Fruit fly (Drosophila melanogaster) whole organism, embryonic: Measurements from ENCODE around the gene CG7227.
"Not testable (repeated sequence)": the region's sequence is repeated elsewhere in the genome, so short reads cannot be mapped to it uniquely, and the experiment has no call there.

Experiments
- Atf3 ChIP-seq: fragments of 200-800 bp; sonication (Bioruptor generic); optimal IDR thresholded peaks from 3 replicates; lab custom pipeline; 2016; ENCODE audit warnings: missing biosample characterization, missing genetic modification characterization
- CG12744 ChIP-seq: fragments of 200-800 bp; sonication (Bioruptor generic); optimal IDR thresholded peaks from 2 replicates; lab custom pipeline; 2016; ENCODE audit warnings: missing biosample characterization, missing genetic modification characterization
- CG13123 ChIP-seq: fragments of 200-800 bp; sonication (Bioruptor generic); optimal IDR thresholded peaks from 2 replicates; lab custom pipeline; 2016; ENCODE audit warnings: missing biosample characterization, missing genetic modification characterization
- CG17359 ChIP-seq: fragments of 200-800 bp; sonication (Bioruptor generic); optimal IDR thresholded peaks from 3 replicates; lab custom pipeline; 2018; ENCODE audit warnings: missing biosample characterization, mild to moderate bottlenecking, missing genetic modification characterization, moderate library complexity
- CG1792 ChIP-seq: fragments of 200-800 bp; sonication (Bioruptor generic); optimal IDR thresholded peaks from 2 replicates; lab custom pipeline; 2016; ENCODE audit warnings: missing biosample characterization, missing genetic modification characterization
- CG32532 ChIP-seq: fragments of 200-800 bp; sonication (Bioruptor generic); IDR thresholded peaks from 2 replicates; pipeline ENCODE4 v1.3.6; 2022; ENCODE audit warnings: missing biosample characterization, missing genetic modification characterization
- CG33213 ChIP-seq: fragments of 200-800 bp; sonication (Bioruptor generic); optimal IDR thresholded peaks from 3 replicates; lab custom pipeline; 2016; ENCODE audit warnings: missing biosample characterization, missing genetic modification characterization
- CG3407 ChIP-seq: fragments of 200-800 bp; sonication (Bioruptor generic); optimal IDR thresholded peaks from 2 replicates; lab custom pipeline; 2018; ENCODE audit warnings: missing biosample characterization, mild to moderate bottlenecking, missing genetic modification characterization
- CG34376 ChIP-seq: fragments of 200-800 bp; sonication (Bioruptor generic); optimal IDR thresholded peaks from 2 replicates; lab custom pipeline; 2018; ENCODE audit warnings: missing biosample characterization, mild to moderate bottlenecking, missing genetic modification characterization
- CG3838 ChIP-seq: fragments of 200-800 bp; sonication (Bioruptor generic); optimal IDR thresholded peaks from 3 replicates; lab custom pipeline; 2016; ENCODE audit warnings: missing biosample characterization, missing genetic modification characterization
- CG6689 ChIP-seq: fragments of 200-800 bp; sonication (Bioruptor generic); IDR thresholded peaks from 2 replicates; pipeline ENCODE4 v1.3.6; 2022; ENCODE audit warnings: missing biosample characterization, missing genetic modification characterization
- CG8944 ChIP-seq: fragments of 200-800 bp; sonication (Bioruptor generic); optimal IDR thresholded peaks from 3 replicates; lab custom pipeline; 2016; ENCODE audit warnings: missing biosample characterization, missing genetic modification characterization
- CG9609 ChIP-seq: fragments of 200-800 bp; sonication (Bioruptor generic); optimal IDR thresholded peaks from 3 replicates; lab custom pipeline; 2016; ENCODE audit warnings: missing biosample characterization, missing genetic modification characterization
- ERR ChIP-seq: fragments of 200-800 bp; sonication (Bioruptor generic); optimal IDR thresholded peaks from 2 replicates; lab custom pipeline; 2016; ENCODE audit warnings: missing biosample characterization, missing genetic modification characterization
- Elba2 ChIP-seq: fragments of 200-800 bp; sonication (Bioruptor generic); optimal IDR thresholded peaks from 3 replicates; lab custom pipeline; 2016; ENCODE audit warnings: missing biosample characterization, missing genetic modification characterization
- H2.0 ChIP-seq: fragments of 200-800 bp; sonication (Bioruptor generic); IDR thresholded peaks from 2 replicates; pipeline ENCODE4 v1.3.6; 2022; ENCODE audit warnings: missing biosample characterization, missing genetic modification characterization
- HLHmδ ChIP-seq: fragments of 200-800 bp; sonication (Bioruptor generic); optimal IDR thresholded peaks from 2 replicates; lab custom pipeline; 2018; ENCODE audit warnings: missing biosample characterization, mild to moderate bottlenecking, missing genetic modification characterization, moderate library complexity
- Hey ChIP-seq: fragments of 200-800 bp; sonication (Bioruptor generic); optimal IDR thresholded peaks from 3 replicates; lab custom pipeline; 2018; ENCODE audit warnings: missing biosample characterization, mild to moderate bottlenecking, missing genetic modification characterization
- Hmx ChIP-seq: fragments of 200-800 bp; sonication (Bioruptor generic); optimal IDR thresholded peaks from 2 replicates; lab custom pipeline; 2016; ENCODE audit warnings: missing biosample characterization, missing genetic modification characterization
- Hr3 ChIP-seq: fragments of 200-800 bp; sonication (Bioruptor generic); optimal IDR thresholded peaks from 3 replicates; lab custom pipeline; 2016; ENCODE audit warnings: missing biosample characterization, missing genetic modification characterization
- Lim3 ChIP-seq: fragments of 200-800 bp; sonication (Bioruptor generic); IDR thresholded peaks from 2 replicates; pipeline ENCODE4 v1.3.6; 2022; ENCODE audit warnings: missing biosample characterization, missing genetic modification characterization
- NC2β ChIP-seq: fragments of 200-800 bp; sonication (Bioruptor generic); optimal IDR thresholded peaks from 2 replicates; lab custom pipeline; 2016; ENCODE audit warnings: missing biosample characterization, missing genetic modification characterization
- NFAT ChIP-seq: fragments of 200-800 bp; sonication (Bioruptor generic); IDR thresholded peaks from 2 replicates; pipeline ENCODE4 v1.3.6; 2022; ENCODE audit warnings: missing biosample characterization, missing genetic modification characterization
- Opbp ChIP-seq: fragments of 200-800 bp; sonication (Bioruptor generic); IDR thresholded peaks from 3 replicates; pipeline ENCODE4 v1.3.6; 2022; ENCODE audit warnings: missing biosample characterization, missing genetic modification characterization; ENCODE audit not compliant: partially characterized antibody
- Ravus ChIP-seq: fragments of 200-800 bp; sonication (Bioruptor generic); IDR thresholded peaks from 2 replicates; pipeline ENCODE4 v1.3.6; 2022; ENCODE audit warnings: missing biosample characterization, missing genetic modification characterization
- Stat92E ChIP-seq, 3 experiments: fragments of >200 bp in 2 of 3; fragments of 200-800 bp in 1 of 3; sonication (Bioruptor generic) in 1 of 3; optimal IDR thresholded peaks; 2 replicates each; lab custom pipeline; 2017 to 2019; ENCODE audit warnings: missing biosample characterization in 3 of 3, missing genetic modification characterization in 3 of 3, mild to moderate bottlenecking in 1 of 3, moderate library complexity in 1 of 3
- az2 ChIP-seq: fragments of 200-800 bp; sonication (Bioruptor generic); optimal IDR thresholded peaks from 3 replicates; lab custom pipeline; 2016; ENCODE audit warnings: missing biosample characterization, missing genetic modification characterization
- br ChIP-seq: fragments of >200 bp; optimal IDR thresholded peaks from 2 replicates; lab custom pipeline; 2017
- da ChIP-seq: fragments of 200-800 bp; sonication (Bioruptor generic); optimal IDR thresholded peaks from 2 replicates; lab custom pipeline; 2016; ENCODE audit warnings: missing biosample characterization, missing genetic modification characterization
- dm ChIP-seq: fragments of 200-800 bp; sonication (Bioruptor generic); optimal IDR thresholded peaks from 3 replicates; lab custom pipeline; 2016; ENCODE audit warnings: missing biosample characterization, missing genetic modification characterization
- fd96Cb ChIP-seq: fragments of 200-800 bp; sonication (Bioruptor generic); optimal IDR thresholded peaks from 2 replicates; lab custom pipeline; 2018; ENCODE audit warnings: missing biosample characterization, mild to moderate bottlenecking, missing genetic modification characterization, moderate library complexity
- ftz-f1 ChIP-seq: fragments of 200-800 bp; sonication (Bioruptor generic); optimal IDR thresholded peaks from 2 replicates; lab custom pipeline; 2016; ENCODE audit warnings: missing biosample characterization, missing genetic modification characterization
- grau ChIP-seq: fragments of 200-800 bp; optimal IDR thresholded peaks from 3 replicates; lab custom pipeline; 2019; ENCODE audit warnings: missing biosample characterization, mild to moderate bottlenecking, missing genetic modification characterization, moderate library complexity
- grn ChIP-seq: fragments of 200-800 bp; sonication (Bioruptor generic); optimal IDR thresholded peaks from 3 replicates; lab custom pipeline; 2017; ENCODE audit warnings: missing biosample characterization, missing genetic modification characterization
- lilli ChIP-seq: fragments of 200-800 bp; sonication (Bioruptor generic); optimal IDR thresholded peaks from 3 replicates; lab custom pipeline; 2016; ENCODE audit warnings: missing biosample characterization, missing genetic modification characterization
- mirr ChIP-seq: fragments of 200-800 bp; sonication (Bioruptor generic); optimal IDR thresholded peaks from 3 replicates; lab custom pipeline; 2018; ENCODE audit warnings: missing biosample characterization, mild to moderate bottlenecking, missing genetic modification characterization
- pzg ChIP-seq: fragments of 200-800 bp; sonication (Bioruptor generic); optimal IDR thresholded peaks from 3 replicates; lab custom pipeline; 2018; ENCODE audit warnings: missing biosample characterization, mild to moderate bottlenecking, missing genetic modification characterization, moderate library complexity
- rib ChIP-seq: fragments of 200-800 bp; sonication (Bioruptor generic); IDR thresholded peaks from 2 replicates; pipeline ENCODE4 v1.3.6; 2022; ENCODE audit warnings: missing biosample characterization, missing genetic modification characterization
- ro ChIP-seq: fragments of 200-800 bp; sonication (Bioruptor generic); IDR thresholded peaks from 2 replicates; pipeline ENCODE4 v1.3.6; 2022; ENCODE audit warnings: missing biosample characterization, missing genetic modification characterization
- sens-2 ChIP-seq: fragments of 200-800 bp; sonication (Bioruptor generic); IDR thresholded peaks from 2 replicates; pipeline ENCODE4 v1.3.6; 2022; ENCODE audit warnings: missing biosample characterization, missing genetic modification characterization
- sima ChIP-seq: fragments of 200-800 bp; sonication (Bioruptor generic); optimal IDR thresholded peaks from 2 replicates; lab custom pipeline; 2016; ENCODE audit warnings: missing biosample characterization, missing genetic modification characterization
- sna ChIP-seq: fragments of 200-800 bp; sonication (Bioruptor generic); IDR thresholded peaks from 2 replicates; pipeline ENCODE4 v1.3.6; 2022; ENCODE audit warnings: missing biosample characterization, missing genetic modification characterization; ENCODE audit not compliant: partially characterized antibody
- sr ChIP-seq: fragments of 200-800 bp; sonication (Bioruptor generic); IDR thresholded peaks from 3 replicates; pipeline ENCODE4 v1.3.6; 2022; ENCODE audit warnings: missing biosample characterization, missing genetic modification characterization
- sug ChIP-seq: fragments of 200-800 bp; optimal IDR thresholded peaks from 2 replicates; lab custom pipeline; 2019; ENCODE audit warnings: missing biosample characterization, mild to moderate bottlenecking, missing genetic modification characterization, moderate library complexity
- tll ChIP-seq, 2 experiments: fragments of 200-800 bp in 1 of 2; fragments of >200 bp in 1 of 2; sonication (Bioruptor generic) in 1 of 2; optimal IDR thresholded peaks; 2 replicates each; lab custom pipeline; 2017 to 2019; ENCODE audit warnings: missing biosample characterization in 2 of 2, missing genetic modification characterization in 2 of 2, mild to moderate bottlenecking in 1 of 2, moderate library complexity in 1 of 2
- twi ChIP-seq: fragments of 200-800 bp; optimal IDR thresholded peaks from 2 replicates; lab custom pipeline; 2019; ENCODE audit warnings: missing biosample characterization, mild to moderate bottlenecking, missing genetic modification characterization, moderate library complexity
- unpg ChIP-seq: fragments of 200-800 bp; sonication (Bioruptor generic); optimal IDR thresholded peaks from 3 replicates; lab custom pipeline; 2018; ENCODE audit warnings: missing biosample characterization, mild to moderate bottlenecking, missing genetic modification characterization, moderate library complexity
- wek ChIP-seq: fragments of 200-800 bp; sonication (Bioruptor generic); optimal IDR thresholded peaks from 3 replicates; lab custom pipeline; 2018; ENCODE audit warnings: missing biosample characterization, mild to moderate bottlenecking, missing genetic modification characterization, moderate library complexity
- zfh1 ChIP-seq: fragments of 200-800 bp; sonication (Bioruptor generic); IDR thresholded peaks from 3 replicates; pipeline ENCODE4 v1.3.6; 2022; ENCODE audit warnings: missing biosample characterization, missing genetic modification characterization

Gene CG7227

dm6 chr2L:7984059-7984800 is 13.7 kb downstream of the CG7227 start, which contains the start of gene Snoo (continued):
- TF ChIP-seq ftz-f1 (GFP tag; lab: Kevin White, UChicago) (peak; percentile 29), az2 (GFP tag; lab: Kevin White, UChicago) (no peak), CG12744 (GFP tag; lab: Kevin White, UChicago) (no peak), Ravus (GFP tag; lab: Robert Waterston, UW) (no peak), CG33213 (GFP tag; lab: Kevin White, UChicago) (no peak), NC2β (GFP tag; lab: Kevin White, UChicago) (no peak), twi (tag; lab: Kevin White, UChicago) (no peak), NFAT (GFP tag; lab: Robert Waterston, UW) (no peak), CG9609 (GFP tag; lab: Kevin White, UChicago) (no peak), CG13123 (GFP tag; lab: Kevin White, UChicago) (no peak), ERR (peak; percentile 27), Lim3 (no peak), grn (peak; percentile 82), HLHmδ (GFP tag; lab: Kevin White, UChicago) (no peak), sima (GFP tag; lab: Kevin White, UChicago) (no peak), wek (GFP tag; lab: Kevin White, UChicago) (no peak), CG17359 (tag; lab: Kevin White, UChicago) (no peak), Hmx (GFP tag; lab: Kevin White, UChicago) (no peak), Atf3 (GFP tag; lab: Kevin White, UChicago) (no peak), sug (tag; lab: Kevin White, UChicago) (no peak), ro (GFP tag; lab: Robert Waterston, UW) (no peak), br (lab: Kevin White, UChicago) (no peak), CG3407 (GFP tag; lab: Kevin White, UChicago) (no peak), sr (no peak), pzg (GFP tag; lab: Kevin White, UChicago) (peak; percentile 88), CG3838 (GFP tag; lab: Kevin White, UChicago) (no peak), mirr (GFP tag; lab: Kevin White, UChicago) (peak; percentile 45), Stat92E (GFP tag; optimal IDR thresholded peaks at IDR 0.05; lab: Kevin White, UChicago) (no peak), tll (GFP tag; optimal IDR thresholded peaks at IDR 0.05; lab: Kevin White, UChicago) (no peak), unpg (no peak), Elba2 (GFP tag; lab: Kevin White, UChicago) (no peak), Hey (tag; lab: Kevin White, UChicago) (peak; percentile 8)

dm6 chr2L:7983646-7984045 is 14.3 kb downstream of the CG7227 start, which contains the start of gene CG7231:
TSS of gene CG7231 (plus strand) at chr2L:7983946.
- not testable (repeated sequence) for TF ChIP-seq CG6689 (GFP tag; lab: Robert Waterston, UW); zfh1 (GFP tag; lab: Robert Waterston, UW); Hr3
- TF ChIP-seq, all 482 proteins: peak for 0; not testable (repeated sequence) for 482

dm6 chr2L:7976738-7977137 is 21.2 kb downstream of the CG7227 start:
- TF ChIP-seq CG8944 (GFP tag; lab: Kevin White, UChicago) (no peak), CG1792 (GFP tag; lab: Kevin White, UChicago) (no peak), sna (GFP tag; lab: Robert Waterston, UW) (0 out of 2 replicates have a peak, but pooled peaks have one; percentile 22), grau (tag; lab: Kevin White, UChicago) (no peak), rib (GFP tag; lab: Robert Waterston, UW) (peak; percentile 54; the same call in 1 of the 2 replicates), Opbp (GFP tag; lab: Robert Waterston, UW) (0 out of 3 replicates have a peak, but pooled peaks have one; percentile 32), CG34376 (GFP tag; lab: Kevin White, UChicago) (no peak), dm (GFP tag; lab: Kevin White, UChicago) (no peak), sens-2 (GFP tag; lab: Robert Waterston, UW) (no peak), H2.0 (GFP tag; lab: Robert Waterston, UW) (no peak), CG32532 (GFP tag; lab: Robert Waterston, UW) (peak; percentile 7; the same call in 1 of the 2 replicates), NFAT (GFP tag; lab: Robert Waterston, UW) (no peak), lilli (no peak), fd96Cb (no peak), da (GFP tag; lab: Kevin White, UChicago) (no peak)
